Worm (Caenorhabditis elegans): ENCODE data around the gene sra-26.

The sra-26 gene

ce11 chrII:6665908-6666307 lies 14.3 kb upstream of the sra-26 start:
- TF ChIP-seq fos-1 (tag; optimal IDR thresholded peaks at IDR 0.05) (peak; percentile 81), sma-9 (GFP tag; optimal IDR thresholded peaks at IDR 0.05) (peak; percentile 14), sma-9 (tag; optimal IDR thresholded peaks at IDR 0.05) (no peak), crh-2 (tag; optimal IDR thresholded peaks at IDR 0.05) (no peak)

DNA sequence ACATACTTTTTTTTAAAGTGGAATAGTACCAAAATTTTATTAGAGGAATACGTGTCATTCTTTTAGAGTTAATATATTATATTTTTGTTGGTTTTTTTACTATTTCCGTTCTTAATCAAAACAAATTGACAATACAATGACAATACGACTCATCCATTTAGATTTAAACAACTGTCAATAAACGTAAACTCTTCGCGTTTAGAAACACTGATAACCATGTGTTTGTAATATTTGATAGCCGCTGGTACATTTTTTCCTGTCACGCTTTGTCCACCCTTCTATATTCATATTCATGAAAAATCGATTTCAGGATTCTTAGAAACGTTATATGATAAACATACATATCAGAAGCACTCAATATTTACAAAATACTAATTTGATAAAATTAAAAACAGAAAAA lies 12.2 kb upstream of the sra-26 start:
- TF ChIP-seq mab-5 (tag; optimal IDR thresholded peaks at IDR 0.05) (no peak), fos-1 (tag; optimal IDR thresholded peaks at IDR 0.05) (peak; percentile 30)

DNA sequence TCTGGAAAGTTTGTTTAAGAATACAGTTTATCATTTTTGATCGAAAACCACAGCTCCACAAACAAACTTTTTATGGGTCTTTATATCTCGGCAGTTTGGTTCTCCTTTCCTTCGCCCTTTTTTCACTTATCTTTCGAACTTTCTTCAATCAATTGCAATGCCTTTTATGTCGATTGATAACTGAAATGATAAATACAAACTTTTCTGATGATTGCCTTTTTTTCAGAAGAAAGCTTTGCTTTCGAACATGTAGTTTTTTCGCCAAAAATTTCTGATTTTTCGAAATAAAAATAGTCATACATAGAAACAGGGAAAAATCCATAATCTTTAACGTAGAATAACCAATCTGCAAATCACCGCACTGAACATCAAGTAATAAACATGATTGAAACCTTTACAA lies 9.6 kb upstream of the sra-26 start, which contains the start of gene T19D12.2:
TSS of gene T19D12.2 (plus strand) at position 125 of the 400 bp plus-strand sequence.
- no peak for TF ChIP-seq peb-1 (tag; optimal IDR thresholded peaks at IDR 0.05)
- TF ChIP-seq fos-1 (tag; optimal IDR thresholded peaks at IDR 0.05), result peak; percentile 82
- TF ChIP-seq crh-2 (tag; optimal IDR thresholded peaks at IDR 0.05), result no peak

DNA sequence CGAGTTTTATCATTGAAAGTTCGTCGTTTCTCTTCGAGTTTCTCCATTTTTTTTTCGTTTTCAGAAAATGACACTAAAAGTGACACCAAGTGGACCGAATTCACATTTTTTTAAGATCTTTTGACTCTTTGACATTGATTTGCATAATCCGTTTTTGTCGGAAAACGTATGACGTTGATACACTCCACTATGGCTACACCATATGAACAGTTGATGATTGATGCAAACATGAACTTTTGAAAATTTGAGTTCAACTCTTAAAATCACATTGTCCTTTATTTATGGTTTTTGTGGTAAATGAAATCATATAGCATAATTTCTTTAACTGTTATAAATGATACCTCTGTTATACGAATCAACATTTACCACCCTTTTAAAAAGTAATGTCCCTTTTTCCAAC lies 7.1 kb upstream of the sra-26 start, which contains the start of gene T19D12.10:
TSS of gene T19D12.10 (minus strand) at position 101 of the 400 bp plus-strand sequence.
- TF ChIP-seq lin-39 (tag; optimal IDR thresholded peaks at IDR 0.05), result no peak
- TF ChIP-seq elt-3 (tag; optimal IDR thresholded peaks at IDR 0.05), result no peak
- no peak for TF ChIP-seq nhr-11 (tag; optimal IDR thresholded peaks at IDR 0.05)
- no peak for TF ChIP-seq unc-55 (GFP tag; optimal IDR thresholded peaks at IDR 0.05)
- TF ChIP-seq nhr-129 (tag; optimal IDR thresholded peaks at IDR 0.05), result no peak
- TF ChIP-seq F13H6.1 (tag; optimal IDR thresholded peaks at IDR 0.05), result no peak
- no peak for TF ChIP-seq ztf-4 (tag; optimal IDR thresholded peaks at IDR 0.05)
- no peak for TF ChIP-seq sma-9 (GFP tag; optimal IDR thresholded peaks at IDR 0.05)
- TF ChIP-seq sma-9 (tag; optimal IDR thresholded peaks at IDR 0.05), result no peak
- TF ChIP-seq nhr-10 (tag; optimal IDR thresholded peaks at IDR 0.05), result no peak
- no peak for TF ChIP-seq gmeb-1 (tag; optimal IDR thresholded peaks at IDR 0.05)
- no peak for TF ChIP-seq nhr-23 (tag; optimal IDR thresholded peaks at IDR 0.05)
- no peak for TF ChIP-seq crh-2 (tag; optimal IDR thresholded peaks at IDR 0.05)
- no peak for TF ChIP-seq lsy-2 (tag; optimal IDR thresholded peaks at IDR 0.05)
- TF ChIP-seq ztf-1 (GFP tag; conservative IDR thresholded peaks at IDR 0.05), result no peak
- TF ChIP-seq nhr-12 (tag; optimal IDR thresholded peaks at IDR 0.05), result no peak
- TF ChIP-seq mbf-1 (tag; optimal IDR thresholded peaks at IDR 0.05), result no peak
- TF ChIP-seq nhr-237 (tag; optimal IDR thresholded peaks at IDR 0.05), result no peak
- TF ChIP-seq mab-5 (tag; optimal IDR thresholded peaks at IDR 0.05), result no peak
- no peak for TF ChIP-seq sma-3 (GFP tag; optimal IDR thresholded peaks at IDR 0.05)
- TF ChIP-seq sem-4 (tag; optimal IDR thresholded peaks at IDR 0.05), result no peak

- TF ChIP-seq alr-1 (tag; optimal IDR thresholded peaks at IDR 0.05), result no peak
- no peak for TF ChIP-seq blmp-1 (tag; optimal IDR thresholded peaks at IDR 0.05; ENCODE audit: insufficient read depth)
- TF ChIP-seq ceh-82 (tag; optimal IDR thresholded peaks at IDR 0.05), result no peak
- no peak for TF ChIP-seq nhr-11 (tag; optimal IDR thresholded peaks at IDR 0.05)
- no peak for TF ChIP-seq ceh-16 (tag; optimal IDR thresholded peaks at IDR 0.05)
- TF ChIP-seq fos-1 (tag; optimal IDR thresholded peaks at IDR 0.05), result no peak
- no peak for TF ChIP-seq mdl-1 (tag; optimal IDR thresholded peaks at IDR 0.05)
- TF ChIP-seq aly-2 (tag; optimal IDR thresholded peaks at IDR 0.05), result no peak
- no peak for TF ChIP-seq ztf-4 (tag; optimal IDR thresholded peaks at IDR 0.05)
- no peak for TF ChIP-seq sma-3 (GFP tag; optimal IDR thresholded peaks at IDR 0.05)
- no peak for TF ChIP-seq gmeb-1 (tag; optimal IDR thresholded peaks at IDR 0.05)
- no peak for TF ChIP-seq unc-62 (GFP tag; optimal IDR thresholded peaks at IDR 0.05)
- TF ChIP-seq ama-1 (optimal IDR thresholded peaks at IDR 0.05), result no peak
- TF ChIP-seq skn-1 (tag; optimal IDR thresholded peaks at IDR 0.05), result no peak
- TF ChIP-seq egl-27 (tag; optimal IDR thresholded peaks at IDR 0.05), result no peak
- TF ChIP-seq R02D3.7 (tag; optimal IDR thresholded peaks at IDR 0.05), result no peak
- TF ChIP-seq elt-3 (tag; optimal IDR thresholded peaks at IDR 0.05), result no peak
Observed at ce11 chrII:6654284-6654683, 2.7 kb upstream of the sra-26 start, which contains the start of gene T19D12.9. TSS of gene T19D12.9 (minus strand) at chrII:6654384.

DNA sequence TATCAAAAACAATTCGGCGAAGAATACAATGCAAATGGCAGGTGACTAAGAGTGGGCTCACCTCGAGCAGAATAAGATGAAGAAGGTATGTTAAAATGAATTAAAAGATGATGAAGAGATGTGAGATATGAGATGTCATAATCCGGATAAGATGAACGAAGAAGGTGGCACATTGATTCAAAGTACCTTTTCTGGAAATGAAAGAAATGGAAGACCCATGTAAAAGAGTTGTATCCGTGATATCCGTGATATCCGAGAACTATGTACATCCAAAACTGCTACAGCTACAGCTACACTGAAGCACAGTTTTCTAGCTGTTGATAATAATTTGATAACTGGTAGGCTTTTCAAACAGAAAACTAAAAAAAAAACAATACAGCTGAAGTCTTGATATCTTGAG lies 2.6 kb downstream of the sra-26 start, which contains the start of gene oig-8:
TSS of gene oig-8 (minus strand) at position 101 of the 400 bp plus-strand sequence.
- TF ChIP-seq ztf-4 (tag; optimal IDR thresholded peaks at IDR 0.05), result no peak
- TF ChIP-seq egl-27 (tag; optimal IDR thresholded peaks at IDR 0.05), result no peak
- TF ChIP-seq mbf-1 (tag; optimal IDR thresholded peaks at IDR 0.05), result no peak
- no peak for TF ChIP-seq nhr-129 (tag; optimal IDR thresholded peaks at IDR 0.05)
- TF ChIP-seq mab-5 (tag; optimal IDR thresholded peaks at IDR 0.05), result no peak
- no peak for TF ChIP-seq crh-2 (tag; optimal IDR thresholded peaks at IDR 0.05)
- TF ChIP-seq gmeb-1 (tag; optimal IDR thresholded peaks at IDR 0.05), result no peak
- TF ChIP-seq unc-62 (GFP tag; optimal IDR thresholded peaks at IDR 0.05), result no peak
- TF ChIP-seq nhr-6 (tag; optimal IDR thresholded peaks at IDR 0.05), result no peak
- no peak for TF ChIP-seq blmp-1 (tag; optimal IDR thresholded peaks at IDR 0.05; ENCODE audit: insufficient read depth)
- TF ChIP-seq ztf-1 (GFP tag; conservative IDR thresholded peaks at IDR 0.05), result no peak
- no peak for TF ChIP-seq C34F6.9 (tag; optimal IDR thresholded peaks at IDR 0.05)
- TF ChIP-seq F13H6.1 (tag; optimal IDR thresholded peaks at IDR 0.05), result no peak
- no peak for TF ChIP-seq elt-1 (tag; optimal IDR thresholded peaks at IDR 0.05)
